Fruit fly (Drosophila melanogaster) whole organism, prepupa: ENCODE results near the gene rho-5.

Experiments
- CG10669 ChIP-seq: fragments of 200-800 bp; sonication (Bioruptor generic); optimal IDR thresholded peaks from 3 replicates; lab custom pipeline; 2018; ENCODE audit warnings: missing biosample characterization, mild to moderate bottlenecking, missing genetic modification characterization, moderate library complexity
- CG11762 ChIP-seq: fragments of 200-800 bp; sonication (Bioruptor generic); optimal IDR thresholded peaks from 3 replicates; lab custom pipeline; 2016; ENCODE audit warnings: missing biosample characterization, missing genetic modification characterization; ENCODE audit not compliant: insufficient read depth
- CG11902 ChIP-seq: fragments of 200-800 bp; sonication (Bioruptor generic); optimal IDR thresholded peaks from 3 replicates; lab custom pipeline; 2016; ENCODE audit warnings: missing biosample characterization, missing genetic modification characterization
- CG15336 ChIP-seq: fragments of 200-800 bp; sonication (Bioruptor generic); IDR thresholded peaks from 2 replicates; pipeline ENCODE4 v1.3.6; 2022; ENCODE audit warnings: missing biosample characterization, missing genetic modification characterization
- CG1621 ChIP-seq: fragments of 200-800 bp; sonication (Bioruptor generic); optimal IDR thresholded peaks from 3 replicates; lab custom pipeline; 2018; ENCODE audit warnings: missing biosample characterization, mild to moderate bottlenecking, missing genetic modification characterization
- CG3032 ChIP-seq: fragments of 200-800 bp; optimal IDR thresholded peaks from 2 replicates; lab custom pipeline; 2019; ENCODE audit warnings: missing biosample characterization, mild to moderate bottlenecking, missing genetic modification characterization, moderate library complexity
- CG31627 ChIP-seq: fragments of 200-800 bp; sonication (Bioruptor generic); optimal IDR thresholded peaks from 3 replicates; lab custom pipeline; 2016; ENCODE audit warnings: missing biosample characterization, missing genetic modification characterization
- CG3919 ChIP-seq: fragments of 200-800 bp; sonication (Bioruptor generic); optimal IDR thresholded peaks from 3 replicates; lab custom pipeline; 2016; ENCODE audit warnings: missing biosample characterization, missing genetic modification characterization
- CG6163 ChIP-seq: fragments of 200-800 bp; sonication (Bioruptor generic); IDR thresholded peaks from 3 replicates; pipeline ENCODE4 v1.3.6; 2022; ENCODE audit warnings: missing biosample characterization, missing genetic modification characterization
- CG6792 ChIP-seq: fragments of 200-800 bp; sonication (Bioruptor generic); optimal IDR thresholded peaks from 3 replicates; lab custom pipeline; 2016; ENCODE audit warnings: missing biosample characterization, missing genetic modification characterization
- CG6808 ChIP-seq: fragments of 200-800 bp; sonication (Bioruptor generic); optimal IDR thresholded peaks from 3 replicates; lab custom pipeline; 2017; ENCODE audit warnings: missing biosample characterization, missing genetic modification characterization, mild to moderate bottlenecking, moderate library complexity, missing genetic modification reagents
- CG6854 ChIP-seq: fragments of 200-800 bp; sonication (Bioruptor generic); optimal IDR thresholded peaks from 2 replicates; lab custom pipeline; 2017; ENCODE audit warnings: missing biosample characterization, mild to moderate bottlenecking, missing genetic modification characterization
- CG8119 ChIP-seq: fragments of 200-800 bp; sonication (Bioruptor generic); IDR thresholded peaks from 3 replicates; pipeline ENCODE4 v1.3.6; 2022; ENCODE audit warnings: missing biosample characterization, missing genetic modification characterization
- CG8319 ChIP-seq: fragments of 200-800 bp; sonication (Bioruptor generic); optimal IDR thresholded peaks from 3 replicates; lab custom pipeline; 2016; ENCODE audit warnings: missing biosample characterization, missing genetic modification characterization
- Eip75B ChIP-seq: fragments of 200-800 bp; sonication (Bioruptor generic); optimal IDR thresholded peaks from 3 replicates; lab custom pipeline; 2016; ENCODE audit warnings: missing biosample characterization, missing genetic modification characterization
- Eip78C ChIP-seq: fragments of 200-800 bp; sonication (Bioruptor generic); peaks from one replicate; lab custom pipeline; 2016; ENCODE audit warnings: missing biosample characterization, missing genetic modification characterization
- Eip93F ChIP-seq: fragments of 200-800 bp; sonication (Bioruptor generic); optimal IDR thresholded peaks from 2 replicates; lab custom pipeline; 2016; ENCODE audit warnings: missing biosample characterization, mild to moderate bottlenecking, missing genetic modification characterization
- Ets21C ChIP-seq: fragments of 200-800 bp; sonication (Bioruptor generic); optimal IDR thresholded peaks from 3 replicates; lab custom pipeline; 2016; ENCODE audit warnings: missing biosample characterization, missing genetic modification characterization
- Ets96B ChIP-seq: fragments of 200-800 bp; optimal IDR thresholded peaks from 2 replicates; lab custom pipeline; 2019; ENCODE audit warnings: missing biosample characterization, mild to moderate bottlenecking, missing genetic modification characterization, moderate library complexity
- Hr4 ChIP-seq: fragments of 200-800 bp; sonication (Bioruptor generic); optimal IDR thresholded peaks from 3 replicates; lab custom pipeline; 2016; ENCODE audit warnings: missing biosample characterization, missing genetic modification characterization
- Lpt ChIP-seq: fragments of 200-800 bp; sonication (Bioruptor generic); optimal IDR thresholded peaks from 3 replicates; lab custom pipeline; 2016; ENCODE audit warnings: missing biosample characterization, missing genetic modification characterization
- Met ChIP-seq: fragments of 200-800 bp; sonication (Bioruptor generic); optimal IDR thresholded peaks from 3 replicates; lab custom pipeline; 2016; ENCODE audit warnings: missing biosample characterization, missing genetic modification characterization
- Sox102F ChIP-seq: fragments of 200-800 bp; sonication (Bioruptor generic); optimal IDR thresholded peaks from 2 replicates; lab custom pipeline; 2016; ENCODE audit warnings: missing biosample characterization, mild to moderate bottlenecking, missing genetic modification characterization
- Sox14 ChIP-seq: fragments of 200-800 bp; sonication (Bioruptor generic); optimal IDR thresholded peaks from 3 replicates; lab custom pipeline; 2016; ENCODE audit warnings: missing biosample characterization, missing genetic modification characterization
- achi ChIP-seq: fragments of 200-800 bp; sonication (Bioruptor generic); optimal IDR thresholded peaks from 3 replicates; lab custom pipeline; 2016; ENCODE audit warnings: missing biosample characterization, missing genetic modification characterization
- acj6 ChIP-seq: fragments of 200-800 bp; sonication (Bioruptor generic); optimal IDR thresholded peaks from 3 replicates; lab custom pipeline; 2016; ENCODE audit warnings: missing biosample characterization, missing genetic modification characterization
- dsx ChIP-seq: fragments of 200-800 bp; optimal IDR thresholded peaks from 3 replicates; lab custom pipeline; 2019; ENCODE audit warnings: missing biosample characterization, mild to moderate bottlenecking, missing genetic modification characterization, moderate library complexity; ENCODE audit not compliant: poor library complexity, severe bottlenecking
- eg ChIP-seq: fragments of 200-800 bp; sonication (Bioruptor generic); IDR thresholded peaks from 3 replicates; pipeline ENCODE4 v1.3.6; 2022; ENCODE audit warnings: missing biosample characterization, missing genetic modification characterization
- esn ChIP-seq: fragments of 200-800 bp; sonication (Bioruptor generic); optimal IDR thresholded peaks from 2 replicates; lab custom pipeline; 2016; ENCODE audit warnings: missing biosample characterization, mild to moderate bottlenecking, missing genetic modification characterization, moderate library complexity
- fkh ChIP-seq: fragments of 200-800 bp; sonication (Bioruptor generic); optimal IDR thresholded peaks from 3 replicates; lab custom pipeline; 2017; ENCODE audit warnings: missing biosample characterization, mild to moderate bottlenecking, missing genetic modification characterization, moderate library complexity
- pdm3 ChIP-seq: fragments of 200-800 bp; sonication (Bioruptor generic); optimal IDR thresholded peaks from 3 replicates; lab custom pipeline; 2016; ENCODE audit warnings: missing biosample characterization, missing genetic modification characterization
- salr ChIP-seq, 2 experiments: fragments of 200-800 bp; sonication (Bioruptor generic); optimal IDR thresholded peaks; 3 replicates each; lab custom pipeline; 2016 to 2018; ENCODE audit warnings: missing biosample characterization in 2 of 2, missing genetic modification characterization in 2 of 2, mild to moderate bottlenecking in 1 of 2
- ss ChIP-seq, 2 experiments: fragments of 200-800 bp; sonication (Bioruptor generic); optimal IDR thresholded peaks; 2 replicates in 1 of 2; 3 replicates in 1 of 2; lab custom pipeline; 2017 to 2018; ENCODE audit warnings: mild to moderate bottlenecking in 2 of 2, missing biosample characterization in 2 of 2, missing genetic modification characterization in 2 of 2, moderate library complexity in 1 of 2
- svp ChIP-seq: fragments of 200-800 bp; sonication (Bioruptor generic); peaks from one replicate; lab custom pipeline; 2016; ENCODE audit warnings: missing biosample characterization, missing genetic modification characterization
- topi ChIP-seq: fragments of 200-800 bp; sonication (Bioruptor generic); optimal IDR thresholded peaks from 3 replicates; lab custom pipeline; 2016; ENCODE audit warnings: missing biosample characterization, missing genetic modification characterization
- vri ChIP-seq: fragments of 200-800 bp; sonication (Bioruptor generic); optimal IDR thresholded peaks from 3 replicates; lab custom pipeline; 2016; ENCODE audit warnings: missing biosample characterization, mild to moderate bottlenecking, missing genetic modification characterization

Gene rho-5

dm6 chr2L:10339212-10339721 lies 34.4 kb downstream of the rho-5 start, which contains the start of gene SamDC (continued):
- TF ChIP-seq Sox14 (GFP tag; lab: Kevin White, UChicago) (peak; percentile 58), Lpt (GFP tag; lab: Kevin White, UChicago) (peak; percentile 16), CG3032 (tag; lab: Kevin White, UChicago) (peak; percentile 38), Eip78C (GFP tag; lab: Kevin White, UChicago) (peak; percentile 73), acj6 (peak; percentile 30), topi (GFP tag; lab: Kevin White, UChicago) (peak; percentile 37), CG10669 (GFP tag; lab: Kevin White, UChicago) (no peak), CG6808 (GFP tag; lab: Kevin White, UChicago) (no peak), Hr4 (peak; percentile 28), eg (GFP tag; lab: Robert Waterston, UW) (no peak), Eip93F (GFP tag; lab: Kevin White, UChicago) (peak; percentile 25), CG31627 (no peak), CG8319 (GFP tag; lab: Kevin White, UChicago) (no peak), CG8119 (GFP tag; lab: Robert Waterston, UW) (no peak), vri (GFP tag; lab: Kevin White, UChicago) (peak; percentile 44), fkh (peak; percentile 78), Ets96B (tag; lab: Kevin White, UChicago) (no peak), Sox102F (GFP tag; lab: Kevin White, UChicago) (peak; percentile 8), CG6854 (GFP tag; lab: Kevin White, UChicago) (peak; percentile 19), salr (GFP tag; optimal IDR thresholded peaks at IDR 0.05; lab: Kevin White, UChicago) (peak in 1 of 2 experiments; percentile 33), CG6163 (GFP tag; lab: Robert Waterston, UW) (no peak), Met (GFP tag; lab: Kevin White, UChicago) (peak; percentile 18), CG3919 (GFP tag; lab: Kevin White, UChicago) (peak; percentile 21)

- TF ChIP-seq ss (GFP tag; optimal IDR thresholded peaks at IDR 0.05; lab: Kevin White, UChicago): peak in 1 of 2 experiments; percentile 81
- TF ChIP-seq Ets96B (tag; lab: Kevin White, UChicago): peak; percentile 9
- TF ChIP-seq esn: peak; percentile 67
- peak; percentile 2 for TF ChIP-seq Lpt (GFP tag; lab: Kevin White, UChicago)
- TF ChIP-seq CG11902 (GFP tag; lab: Kevin White, UChicago): no peak
- peak; percentile 27 for TF ChIP-seq acj6
- peak; percentile 58; the same call in 2 of the 3 replicates for TF ChIP-seq CG8119 (GFP tag; lab: Robert Waterston, UW)
- TF ChIP-seq CG15336 (GFP tag; lab: Robert Waterston, UW): peak; percentile 66
- peak; percentile 98 for TF ChIP-seq vri (GFP tag; lab: Kevin White, UChicago)
- no peak for TF ChIP-seq CG11762 (GFP tag; lab: Kevin White, UChicago)
- TF ChIP-seq Eip75B (GFP tag; lab: Kevin White, UChicago): peak; percentile 46
- TF ChIP-seq fkh: peak; percentile 98
- TF ChIP-seq Eip93F (GFP tag; lab: Kevin White, UChicago): peak; percentile 23
- no peak for TF ChIP-seq Ets21C (GFP tag; lab: Kevin White, UChicago)
- TF ChIP-seq Hr4: peak; percentile 24
- TF ChIP-seq Eip78C (GFP tag; lab: Kevin White, UChicago): peak; percentile 85
- peak; percentile 61 for TF ChIP-seq CG6854 (GFP tag; lab: Kevin White, UChicago)
- peak; percentile 14 for TF ChIP-seq pdm3 (GFP tag; lab: Kevin White, UChicago)
- peak; percentile 73 for TF ChIP-seq svp (GFP tag; lab: Kevin White, UChicago)
- TF ChIP-seq Met (GFP tag; lab: Kevin White, UChicago): peak; percentile 38
- TF ChIP-seq CG1621 (tag; lab: Kevin White, UChicago): peak; percentile 34
- no peak for TF ChIP-seq CG6163 (GFP tag; lab: Robert Waterston, UW)
- TF ChIP-seq achi (GFP tag; lab: Kevin White, UChicago): peak; percentile 32
- peak; percentile 33 for TF ChIP-seq CG10669 (GFP tag; lab: Kevin White, UChicago)
- peak; percentile 66 for TF ChIP-seq Sox14 (GFP tag; lab: Kevin White, UChicago)
- TF ChIP-seq salr (GFP tag; optimal IDR thresholded peaks at IDR 0.05; lab: Kevin White, UChicago): no peak
- peak; percentile 17 for TF ChIP-seq topi (GFP tag; lab: Kevin White, UChicago)
- no peak for TF ChIP-seq CG6792 (GFP tag; lab: Kevin White, UChicago)
- TF ChIP-seq dsx (GFP tag; lab: Kevin White, UChicago): peak; percentile 18
Observed at dm6 chr2L:10334854-10335277, 38.8 kb downstream of the rho-5 start.
